Worm (Caenorhabditis elegans) whole organism, L1 larva: Measurements from ENCODE around the gene C24H12.6.
"Not testable (repeated sequence)": the region's sequence is repeated elsewhere in the genome, so short reads cannot be mapped to it uniquely, and the experiment has no call there.

Experiments used
- ceh-8 ChIP-seq: fragments of 200-800 bp; sonication (Bioruptor generic); optimal IDR thresholded peaks from 2 replicates; lab custom pipeline; 2018; ENCODE audit warnings: mild to moderate bottlenecking, missing genetic modification characterization, moderate library complexity, missing compliant biosample characterization
- ceh-90 ChIP-seq: sonication (generic microtip); optimal IDR thresholded peaks from 2 replicates; lab custom pipeline; 2016; ENCODE audit warnings: missing genetic modification characterization, missing compliant biosample characterization
- dpl-1 ChIP-seq, 3 experiments: fragments of 150-350 bp in 2 of 3; sonication (generic microtip) in 1 of 3; optimal IDR thresholded peaks; 2 replicates each; lab custom pipeline; 2014 to 2017; ENCODE audit warnings: missing biosample characterization in 3 of 3, missing genetic modification characterization in 3 of 3, missing genetic modification reagents in 3 of 3
- dsc-1 ChIP-seq: sonication (generic microtip); optimal IDR thresholded peaks from 2 replicates; lab custom pipeline; 2016; ENCODE audit warnings: mild to moderate bottlenecking, missing genetic modification characterization, missing compliant biosample characterization
- efl-3 ChIP-seq: fragments of 200-800 bp; sonication (Bioruptor generic); optimal IDR thresholded peaks from 2 replicates; lab custom pipeline; 2018; ENCODE audit warnings: mild to moderate bottlenecking, missing genetic modification characterization, missing compliant biosample characterization
- egl-27 ChIP-seq, 2 experiments: fragments of 150-350 bp in 1 of 2; sonication (generic microtip); optimal IDR thresholded peaks; 3 replicates each; lab custom pipeline; 2017 to 2018; ENCODE audit warnings: missing biosample characterization in 2 of 2, missing genetic modification characterization in 2 of 2, missing genetic modification reagents in 2 of 2
- elt-2 ChIP-seq: sonication (generic microtip); optimal IDR thresholded peaks from 2 replicates; lab custom pipeline; 2016; ENCODE audit warnings: missing genetic modification characterization, mild to moderate bottlenecking, inconsistent platforms, missing compliant biosample characterization, missing genetic modification reagents
- elt-3 ChIP-seq, 6 experiments: fragments of 150-350 bp in 1 of 6; sonication (generic microtip); optimal IDR thresholded peaks; 2 replicates each; lab custom pipeline; 2017 to 2018; ENCODE audit warnings: missing biosample characterization in 6 of 6, missing genetic modification characterization in 6 of 6, inconsistent platforms in 1 of 6
- ets-5 ChIP-seq: fragments of 200-800 bp; sonication (Bioruptor generic); IDR thresholded peaks from 2 replicates; pipeline ENCODE4 v1.3.6; 2022; ENCODE audit warnings: missing genetic modification characterization, missing compliant biosample characterization
- fkh-4 ChIP-seq: sonication (generic microtip); optimal IDR thresholded peaks from 2 replicates; lab custom pipeline; 2016; ENCODE audit warnings: missing compliant biosample characterization, missing genetic modification characterization, borderline replicate concordance
- fkh-8 ChIP-seq: sonication (generic microtip); optimal IDR thresholded peaks from 2 replicates; lab custom pipeline; 2016; ENCODE audit warnings: mild to moderate bottlenecking, missing genetic modification characterization, missing compliant biosample characterization
- hlh-4 ChIP-seq: sonication (generic microtip); optimal IDR thresholded peaks from 2 replicates; lab custom pipeline; 2016; ENCODE audit warnings: mild to moderate bottlenecking, missing genetic modification characterization, missing compliant biosample characterization
- irx-1 ChIP-seq: sonication (generic microtip); optimal IDR thresholded peaks from 2 replicates; lab custom pipeline; 2016; ENCODE audit warnings: missing genetic modification characterization, missing compliant biosample characterization
- jun-1 ChIP-seq: fragments of 150-350 bp; optimal IDR thresholded peaks from 2 replicates; lab custom pipeline; 2014; ENCODE audit warnings: missing biosample characterization, missing genetic modification reagents, missing genetic modification characterization
- lin-13 ChIP-seq: fragments of 150-350 bp; optimal IDR thresholded peaks from 2 replicates; lab custom pipeline; 2014; ENCODE audit warnings: missing biosample characterization, missing genetic modification reagents, missing genetic modification characterization
- lin-35 ChIP-seq, 2 experiments: fragments of 150-350 bp; optimal IDR thresholded peaks; 2 replicates each; lab custom pipeline; 2014; ENCODE audit warnings: missing biosample characterization in 2 of 2, missing genetic modification characterization in 2 of 2, missing genetic modification reagents in 2 of 2
- lir-3 ChIP-seq: sonication (generic microtip); optimal IDR thresholded peaks from 2 replicates; lab custom pipeline; 2016; ENCODE audit warnings: mild to moderate bottlenecking, missing genetic modification characterization, moderate library complexity, missing compliant biosample characterization; ENCODE audit not compliant: poor library complexity
- lsy-2 ChIP-seq, 2 experiments: fragments of 150-350 bp; optimal IDR thresholded peaks; 2 replicates each; lab custom pipeline; 2014; ENCODE audit warnings: missing biosample characterization in 2 of 2, missing genetic modification characterization in 2 of 2
- mab-9 ChIP-seq: fragments of 200-800 bp; sonication (Bioruptor generic); IDR thresholded peaks from 2 replicates; pipeline ENCODE4 v1.3.6; 2022; ENCODE audit warnings: missing genetic modification reagents, missing genetic modification characterization, missing compliant biosample characterization
- mef-2 ChIP-seq: fragments of 150-350 bp; optimal IDR thresholded peaks from 2 replicates; lab custom pipeline; 2014; ENCODE audit warnings: missing biosample characterization, missing genetic modification characterization
- nhr-11 ChIP-seq: fragments of 150-350 bp; optimal IDR thresholded peaks from 2 replicates; lab custom pipeline; 2014; ENCODE audit warnings: missing biosample characterization, missing genetic modification characterization
- nhr-237 ChIP-seq: fragments of 150-350 bp; optimal IDR thresholded peaks from 2 replicates; lab custom pipeline; 2014; ENCODE audit warnings: missing biosample characterization, missing genetic modification characterization
- nhr-71 ChIP-seq: sonication (generic microtip); optimal IDR thresholded peaks from 2 replicates; lab custom pipeline; 2016; ENCODE audit warnings: mild to moderate bottlenecking, missing genetic modification characterization, moderate library complexity, missing compliant biosample characterization
- nhr-76 ChIP-seq: sonication (generic microtip); optimal IDR thresholded peaks from 2 replicates; lab custom pipeline; 2017; ENCODE audit warnings: missing biosample characterization, missing genetic modification characterization
- nhr-77 ChIP-seq: fragments of 150-350 bp; optimal IDR thresholded peaks from 2 replicates; lab custom pipeline; 2014; ENCODE audit warnings: missing biosample characterization, missing genetic modification characterization
- nhr-85 ChIP-seq: sonication (generic microtip); peaks from one replicate; lab custom pipeline; 2016; ENCODE audit warnings: missing genetic modification characterization, inconsistent platforms, missing compliant biosample characterization
- pag-3 ChIP-seq: sonication (generic microtip); optimal IDR thresholded peaks from 2 replicates; lab custom pipeline; 2017; ENCODE audit warnings: missing genetic modification characterization, mild to moderate bottlenecking, missing compliant biosample characterization, antibody characterized with exemption, borderline replicate concordance; ENCODE audit not compliant: insufficient read depth
- pax-3 ChIP-seq: fragments of 200-800 bp; sonication (Bioruptor generic); optimal IDR thresholded peaks from 2 replicates; lab custom pipeline; 2018; ENCODE audit warnings: mild to moderate bottlenecking, missing genetic modification characterization, moderate library complexity, missing compliant biosample characterization
- pqm-1 ChIP-seq: sonication (generic microtip); optimal IDR thresholded peaks from 3 replicates; lab custom pipeline; 2017; ENCODE audit warnings: missing biosample characterization, missing genetic modification characterization
- rnt-1 ChIP-seq: sonication (generic microtip); optimal IDR thresholded peaks from 2 replicates; lab custom pipeline; 2016; ENCODE audit warnings: mild to moderate bottlenecking, missing genetic modification characterization, moderate library complexity, missing compliant biosample characterization
- skn-1 ChIP-seq: fragments of 150-350 bp; optimal IDR thresholded peaks from 2 replicates; lab custom pipeline; 2014; ENCODE audit warnings: missing biosample characterization, missing genetic modification characterization
- snpc-4 ChIP-seq: fragments of 150-350 bp; optimal IDR thresholded peaks from 2 replicates; lab custom pipeline; 2014; ENCODE audit warnings: missing biosample characterization, missing genetic modification characterization
- sox-4 ChIP-seq: sonication (generic microtip); optimal IDR thresholded peaks from 2 replicates; lab custom pipeline; 2016; ENCODE audit warnings: missing genetic modification characterization, missing compliant biosample characterization
- sptf-1 ChIP-seq: fragments of 150-350 bp; optimal IDR thresholded peaks from 2 replicates; lab custom pipeline; 2014; ENCODE audit warnings: missing biosample characterization, missing genetic modification characterization
- sup-37 ChIP-seq: fragments of 200-800 bp; sonication (Bioruptor generic); optimal IDR thresholded peaks from 2 replicates; lab custom pipeline; 2018; ENCODE audit warnings: mild to moderate bottlenecking, missing genetic modification characterization, missing compliant biosample characterization
- swsn-7 ChIP-seq: sonication (generic microtip); optimal IDR thresholded peaks from 2 replicates; lab custom pipeline; 2016; ENCODE audit warnings: missing genetic modification characterization, missing compliant biosample characterization
- tbx-2 ChIP-seq: sonication (generic microtip); optimal IDR thresholded peaks from 2 replicates; lab custom pipeline; 2016; ENCODE audit warnings: missing genetic modification characterization, missing compliant biosample characterization
- unc-130 ChIP-seq: fragments of 150-350 bp; optimal IDR thresholded peaks from 2 replicates; lab custom pipeline; 2017; ENCODE audit warnings: missing biosample characterization, missing genetic modification characterization, inconsistent platforms
- unc-30 ChIP-seq: sonication (generic microtip); optimal IDR thresholded peaks from 2 replicates; lab custom pipeline; 2017; ENCODE audit warnings: missing biosample characterization, missing genetic modification characterization
- unc-98 ChIP-seq: fragments of 200-800 bp; sonication (Bioruptor generic); IDR thresholded peaks from 2 replicates; pipeline ENCODE4 v1.3.6; 2022; ENCODE audit warnings: missing genetic modification characterization, missing compliant biosample characterization
- vab-15 ChIP-seq: sonication (generic microtip); optimal IDR thresholded peaks from 2 replicates; lab custom pipeline; 2017; ENCODE audit warnings: missing genotype, mild to moderate bottlenecking, missing genetic modification characterization, missing compliant biosample characterization
- xbp-1 ChIP-seq: sonication (generic microtip); optimal IDR thresholded peaks from 2 replicates; lab custom pipeline; 2016; ENCODE audit warnings: missing genetic modification characterization, missing compliant biosample characterization
- zip-4 ChIP-seq: fragments of 200-800 bp; sonication (Bioruptor generic); optimal IDR thresholded peaks from 2 replicates; lab custom pipeline; 2018; ENCODE audit warnings: mild to moderate bottlenecking, missing genetic modification characterization, moderate library complexity, missing compliant biosample characterization
- ztf-11 ChIP-seq, 2 experiments: sonication (generic microtip); optimal IDR thresholded peaks; 2 replicates each; lab custom pipeline; 2016 to 2017; ENCODE audit warnings: missing genetic modification characterization in 2 of 2, missing biosample characterization in 1 of 2, missing compliant biosample characterization in 1 of 2

C24H12.6 gene

ce11 chrII:441102-441501, 22.4 kb upstream of the C24H12.6 start, which contains the start of gene C24H12.1:
Gene C24H12.1 (plus strand): TSS chrII:441402.
- TF ChIP-seq mef-2 (tag; lab: Kevin White, UChicago); nhr-237 (tag; lab: Kevin White, UChicago); elt-3 (tag; optimal IDR thresholded peaks at IDR 0.05; lab: Kevin White, UChicago): not testable (repeated sequence)

ce11 chrII:437279-437678, 18.6 kb upstream of the C24H12.6 start:
- TF ChIP-seq nhr-11 (tag; lab: Kevin White, UChicago) (no peak), tbx-2 (no peak), xbp-1 (tag; lab: Kevin White, UChicago) (no peak), dsc-1 (no peak)

ce11 chrII:423086-423485, 4.4 kb upstream of the C24H12.6 start, which contains the start of gene C24H12.8:
Gene C24H12.8 (minus strand): TSS chrII:423186.
- no peak for TF ChIP-seq unc-130 (tag; lab: Kevin White, UChicago)
- TF ChIP-seq swsn-7 (tag; lab: Kevin White, UChicago): no peak
- TF ChIP-seq snpc-4 (tag; lab: Kevin White, UChicago): no peak
- no peak for TF ChIP-seq dsc-1
- TF ChIP-seq efl-3 (GFP tag; lab: Kevin White, UChicago): no peak
- no peak for TF ChIP-seq pag-3
- TF ChIP-seq hlh-4 (tag; lab: Kevin White, UChicago): no peak
- TF ChIP-seq dpl-1 (GFP tag; optimal IDR thresholded peaks at IDR 0.05; lab: Kevin White, UChicago): no peak
- TF ChIP-seq elt-3 (tag; optimal IDR thresholded peaks at IDR 0.05; lab: Kevin White, UChicago): no peak
- TF ChIP-seq nhr-71 (tag; lab: Kevin White, UChicago): no peak
- no peak for TF ChIP-seq skn-1 (tag; lab: Kevin White, UChicago)
- TF ChIP-seq lin-13 (GFP tag; lab: Kevin White, UChicago): no peak
- TF ChIP-seq ceh-8 (GFP tag; lab: Kevin White, UChicago): no peak
- no peak for TF ChIP-seq nhr-76

ce11 chrII:410832-411231, 7.8 kb downstream of the C24H12.6 start, which contains the start of the genes dnsn-1 and C24H12.4:
Gene dnsn-1 (minus strand): TSS chrII:410932.
Gene C24H12.4 (plus strand): TSS chrII:411222.
- TF ChIP-seq hlh-4 (tag; lab: Kevin White, UChicago) (no peak), nhr-11 (tag; lab: Kevin White, UChicago) (peak; percentile 57), efl-3 (GFP tag; lab: Kevin White, UChicago) (peak; percentile 71), swsn-7 (tag; lab: Kevin White, UChicago) (peak; percentile 97), sox-4 (peak; percentile 90), sup-37 (GFP tag; lab: Kevin White, UChicago) (peak; percentile 90), nhr-237 (tag; lab: Kevin White, UChicago) (peak; percentile 58), ztf-11 (tag; optimal IDR thresholded peaks at IDR 0.05; lab: Kevin White, UChicago) (peak in 1 of 2 experiments; percentile 82), egl-27 (tag; optimal IDR thresholded peaks at IDR 0.05; lab: Kevin White, UChicago) (peak in 1 of 2 experiments; percentile 1), unc-98 (GFP tag; lab: Robert Waterston, UW) (peak; percentile 62; the same call in 1 of the 2 replicates), elt-2 (tag; lab: Kevin White, UChicago) (peak; percentile 75), rnt-1 (peak; percentile 95), ceh-90 (tag; lab: Kevin White, UChicago) (peak; percentile 29), elt-3 (tag; optimal IDR thresholded peaks at IDR 0.05; lab: Kevin White, UChicago) (peak in 5 of 6 experiments; percentile 35 to 97 (median 63)), pax-3 (tag; lab: Kevin White, UChicago) (peak; percentile 87), mab-9 (GFP tag; lab: Robert Waterston, UW) (peak; percentile 86), sptf-1 (tag; lab: Kevin White, UChicago) (no peak), lin-13 (GFP tag; lab: Kevin White, UChicago) (peak; percentile 93), unc-130 (tag; lab: Kevin White, UChicago) (peak; percentile 99), pqm-1 (tag; lab: Kevin White, UChicago) (no peak), jun-1 (tag; lab: Kevin White, UChicago) (peak; percentile 88), nhr-77 (peak; percentile 79), ceh-8 (GFP tag; lab: Kevin White, UChicago) (peak; percentile 83), ets-5 (no peak), vab-15 (tag; lab: Kevin White, UChicago) (peak; percentile 44), lin-35 (GFP tag; optimal IDR thresholded peaks at IDR 0.05; lab: Kevin White, UChicago) (peak; percentile 95 to 97), lir-3 (tag; lab: Kevin White, UChicago) (peak; percentile 81), irx-1 (tag; lab: Kevin White, UChicago) (peak; percentile 93), fkh-8 (peak; percentile 95), mef-2 (tag; lab: Kevin White, UChicago) (peak; percentile 49), fkh-4 (tag; lab: Kevin White, UChicago) (peak; percentile 31), nhr-85 (peak; percentile 93), zip-4 (GFP tag; lab: Kevin White, UChicago) (peak; percentile 86), skn-1 (tag; lab: Kevin White, UChicago) (peak; percentile 95), unc-30 (tag; lab: Kevin White, UChicago) (peak; percentile 39), lsy-2 (tag; optimal IDR thresholded peaks at IDR 0.05; lab: Kevin White, UChicago) (peak; percentile 96 to 97)
